Worm (Caenorhabditis elegans) whole organism, L4 larva: Measurements from ENCODE around the gene F13A2.10.
A peak's percentile ranks its signal among the peaks of the same experiment; 100 is the strongest.

Source experiments
- F44E2.7 ChIP-seq: fragments of 200-800 bp; sonication (Bioruptor generic); IDR thresholded peaks from 2 replicates; pipeline ENCODE4 v2.1.2; 2022; ENCODE audit warnings: missing genetic modification characterization, missing compliant biosample characterization
- R02D3.7 ChIP-seq: fragments of 150-350 bp; sonication (generic microtip); optimal IDR thresholded peaks from 3 replicates; lab custom pipeline; 2014; ENCODE audit warnings: missing biosample characterization, missing genetic modification characterization
- ZK546.5 ChIP-seq, 2 experiments: sonication (generic microtip); optimal IDR thresholded peaks; 2 replicates each; lab custom pipeline; 2017; ENCODE audit warnings: missing biosample characterization in 2 of 2, missing genetic modification characterization in 2 of 2
- arid-1 ChIP-seq: fragments of 200-800 bp; sonication (Bioruptor generic); conservative IDR thresholded peaks from 2 replicates; pipeline ENCODE4 v1.3.6; 2022; ENCODE audit warnings: missing genetic modification reagents, missing genetic modification characterization, missing compliant biosample characterization
- ceh-62 ChIP-seq: sonication (generic microtip); optimal IDR thresholded peaks from 2 replicates; lab custom pipeline; 2017; ENCODE audit warnings: missing biosample characterization, missing genetic modification characterization
- cey-2 ChIP-seq: sonication (generic microtip); optimal IDR thresholded peaks from 3 replicates; lab custom pipeline; 2017; ENCODE audit warnings: missing genetic modification characterization, mild to moderate bottlenecking, missing compliant biosample characterization, antibody characterized with exemption, borderline replicate concordance; ENCODE audit not compliant: insufficient read depth
- daf-8 ChIP-seq: fragments of 200-800 bp; sonication (Bioruptor generic); IDR thresholded peaks from 2 replicates; pipeline ENCODE4 v1.3.6; 2022; ENCODE audit warnings: missing genetic modification characterization, missing compliant biosample characterization
- dmd-6 ChIP-seq: fragments of 200-800 bp; sonication (Bioruptor generic); IDR thresholded peaks from 2 replicates; pipeline ENCODE4 v1.3.6; 2022; ENCODE audit warnings: missing genetic modification reagents, missing genetic modification characterization, missing compliant biosample characterization
- egl-43 ChIP-seq: fragments of 200-800 bp; sonication (Bioruptor generic); IDR thresholded peaks from 2 replicates; pipeline ENCODE4 v1.3.6; 2022; ENCODE audit warnings: missing genetic modification reagents, missing genetic modification characterization, missing compliant biosample characterization
- hif-1 ChIP-seq, 2 experiments: sonication (generic microtip); optimal IDR thresholded peaks; 2 replicates each; lab custom pipeline; 2016 to 2017; ENCODE audit warnings: missing compliant biosample characterization in 2 of 2, missing genetic modification characterization in 2 of 2, missing genetic modification reagents in 2 of 2, missing genotype in 2 of 2, mild to moderate bottlenecking in 1 of 2
- hlh-11 ChIP-seq: fragments of 200-800 bp; sonication (Bioruptor generic); optimal IDR thresholded peaks from 2 replicates; lab custom pipeline; 2018; ENCODE audit warnings: mild to moderate bottlenecking, missing genetic modification characterization, missing compliant biosample characterization
- hlh-30 ChIP-seq: sonication (generic microtip); optimal IDR thresholded peaks from 2 replicates; lab custom pipeline; 2017; ENCODE audit warnings: antibody characterized with exemption, mild to moderate bottlenecking, missing genetic modification characterization, missing compliant biosample characterization; ENCODE audit not compliant: insufficient read depth
- lin-1 ChIP-seq: fragments of 200-800 bp; sonication (Bioruptor generic); IDR thresholded peaks from 2 replicates; pipeline ENCODE4 v1.3.6; 2022; ENCODE audit warnings: missing genetic modification reagents, missing genetic modification characterization, missing compliant biosample characterization
- lin-29 ChIP-seq: fragments of 200-800 bp; sonication (Bioruptor generic); IDR thresholded peaks from 2 replicates; pipeline ENCODE4 v1.3.6; 2022; ENCODE audit warnings: missing genetic modification reagents, missing genetic modification characterization, missing compliant biosample characterization
- mdl-1 ChIP-seq, 2 experiments: fragments of 150-350 bp in 1 of 2; sonication (generic microtip) in 1 of 2; optimal IDR thresholded peaks; 2 replicates each; lab custom pipeline; 2014 to 2017; ENCODE audit warnings: missing biosample characterization in 2 of 2, missing genetic modification characterization in 2 of 2
- nhr-10 ChIP-seq: fragments of 150-350 bp; optimal IDR thresholded peaks from 2 replicates; lab custom pipeline; 2014; ENCODE audit warnings: missing biosample characterization, missing genetic modification characterization
- nhr-102 ChIP-seq: sonication (generic microtip); optimal IDR thresholded peaks from 2 replicates; lab custom pipeline; 2016; ENCODE audit warnings: mild to moderate bottlenecking, missing genetic modification characterization, moderate library complexity, missing compliant biosample characterization
- nhr-25 ChIP-seq: sonication (generic microtip); optimal IDR thresholded peaks from 2 replicates; lab custom pipeline; 2017; ENCODE audit warnings: missing genetic modification characterization, mild to moderate bottlenecking, missing compliant biosample characterization, antibody characterized with exemption, moderate library complexity, borderline replicate concordance; ENCODE audit not compliant: insufficient read depth
- nhr-28 ChIP-seq: fragments of 150-350 bp; optimal IDR thresholded peaks from 2 replicates; lab custom pipeline; 2014; ENCODE audit warnings: missing biosample characterization, missing genetic modification characterization
- nhr-41 ChIP-seq: fragments of 200-800 bp; sonication (Bioruptor generic); IDR thresholded peaks from 2 replicates; pipeline ENCODE4 v1.3.6; 2022; ENCODE audit warnings: missing genetic modification reagents, missing genetic modification characterization, missing compliant biosample characterization
- set-16 ChIP-seq: fragments of 200-800 bp; sonication (Bioruptor generic); IDR thresholded peaks from 2 replicates; pipeline ENCODE4 v1.3.6; 2022; ENCODE audit warnings: missing genetic modification reagents, missing genetic modification characterization, missing compliant biosample characterization
- skn-1 ChIP-seq: fragments of 150-350 bp; optimal IDR thresholded peaks from 2 replicates; lab custom pipeline; 2014; ENCODE audit warnings: missing biosample characterization, missing genetic modification characterization
- spr-1 ChIP-seq: sonication (generic microtip); optimal IDR thresholded peaks from 2 replicates; lab custom pipeline; 2016; ENCODE audit warnings: mild to moderate bottlenecking, missing genetic modification characterization, missing compliant biosample characterization
- unc-62 ChIP-seq, 3 experiments: fragments of 150-350 bp in 1 of 3; sonication (generic microtip); optimal IDR thresholded peaks in 2 of 3; peaks in 1 of 3; 1 replicate in 1 of 3; 2 replicates in 2 of 3; lab custom pipeline; 2014 to 2017; ENCODE audit warnings: missing biosample characterization in 3 of 3, missing genetic modification characterization in 3 of 3, missing genetic modification reagents in 3 of 3, missing genotype in 1 of 3
- zfp-3 ChIP-seq: fragments of 200-800 bp; sonication (Bioruptor generic); conservative IDR thresholded peaks from 2 replicates; pipeline ENCODE4 v1.3.6; 2022; ENCODE audit warnings: missing genetic modification reagents, missing genetic modification characterization, missing compliant biosample characterization

F13A2.10 gene

DNA sequence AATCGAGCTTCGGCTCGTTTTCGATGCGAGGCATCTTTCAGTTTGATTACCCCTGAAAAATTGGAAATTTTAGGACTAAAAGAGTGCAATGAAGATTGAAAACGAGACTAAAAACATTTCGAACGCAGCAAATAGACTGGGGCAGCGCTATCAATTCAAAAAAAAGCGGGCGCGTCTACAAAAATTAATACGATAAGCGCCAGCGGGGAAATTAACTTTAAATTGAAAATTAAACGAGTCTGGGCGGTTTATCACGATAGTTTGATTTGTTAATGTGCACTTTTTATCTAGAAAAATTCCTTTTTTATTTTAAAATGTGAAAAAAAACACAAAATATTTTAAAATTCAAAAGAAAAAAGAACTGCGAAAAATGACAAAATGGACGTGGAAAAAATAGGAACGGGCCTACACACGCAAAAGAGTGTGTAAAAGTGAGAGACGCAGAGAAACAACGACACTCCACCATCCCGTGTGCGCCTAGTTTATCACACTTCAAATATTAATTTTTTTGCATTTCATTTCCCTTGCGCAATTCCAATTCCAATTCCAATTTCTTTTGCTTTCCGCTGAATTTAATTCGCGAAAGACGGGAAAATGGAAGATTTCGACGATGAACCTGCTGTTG lies 14.7 kb downstream of the F13A2.10 start, which contains the start of the genes gmpr-1 and fipp-1 (continued):
- peak; percentile 5 for TF ChIP-seq nhr-25 (tag; lab: Kevin White, UChicago)
- TF ChIP-seq hlh-30 (tag; lab: Kevin White, UChicago), result peak; percentile 42

DNA sequence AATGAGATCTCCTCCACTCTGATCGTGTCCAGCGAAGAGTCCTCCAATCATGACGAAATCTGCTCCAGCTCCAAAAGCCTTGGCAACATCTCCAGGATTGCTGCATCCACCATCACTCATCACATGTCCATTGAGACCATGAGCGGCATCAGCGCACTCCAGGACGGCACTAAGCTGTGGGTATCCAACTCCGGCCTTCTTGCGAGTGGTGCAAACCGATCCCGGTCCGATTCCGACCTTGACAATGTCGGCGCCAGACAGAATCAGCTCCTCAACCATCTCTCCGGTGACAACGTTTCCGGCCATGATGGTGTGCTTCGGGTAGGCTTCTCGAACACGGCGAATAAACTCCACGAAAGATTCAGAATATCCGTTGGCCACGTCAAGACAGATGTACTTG lies 15.6 kb downstream of the F13A2.10 start:
- TF ChIP-seq set-16 (GFP tag; lab: Robert Waterston, UW), result peak; percentile 55; the same call in 1 of the 2 replicates
- TF ChIP-seq nhr-102 (tag; lab: Kevin White, UChicago), result no peak
- no peak for TF ChIP-seq lin-1 (GFP tag; lab: Robert Waterston, UW)
- TF ChIP-seq nhr-28, result no peak
- TF ChIP-seq, all 104 proteins: peak for 1

DNA sequence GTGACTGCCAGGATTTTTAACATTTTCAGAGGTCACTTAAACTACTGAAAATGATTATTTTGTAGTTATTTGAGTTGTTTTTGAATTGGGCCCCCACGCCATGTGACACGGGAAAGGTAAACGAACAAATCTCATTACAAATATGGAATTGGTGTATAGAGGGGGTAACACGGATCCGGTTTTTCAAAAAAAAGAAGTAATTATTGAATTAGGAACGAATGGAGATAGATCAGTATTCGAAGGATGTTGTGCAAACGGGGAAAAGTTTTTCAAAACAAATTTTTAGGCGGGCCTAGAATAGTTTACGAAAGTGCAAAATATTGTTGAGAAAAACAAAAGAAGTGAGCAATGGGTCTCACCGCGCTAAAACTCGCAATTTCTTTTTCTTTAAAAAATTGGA lies 19.6 kb downstream of the F13A2.10 start, which contains the start of gene F32D1.11:
TSS of gene F32D1.11 (minus strand) at position 101 of the 400 bp plus-strand sequence.
- TF ChIP-seq arid-1 (GFP tag; lab: Robert Waterston, UW) (no peak), nhr-41 (GFP tag; lab: Robert Waterston, UW) (no peak), R02D3.7 (tag; lab: Kevin White, UChicago) (no peak), skn-1 (tag; lab: Kevin White, UChicago) (no peak), lin-1 (GFP tag; lab: Robert Waterston, UW) (no peak), F44E2.7 (GFP tag; lab: Robert Waterston, UW) (no peak), lin-29 (GFP tag; lab: Robert Waterston, UW) (no peak), nhr-28 (no peak), mdl-1 (tag; optimal IDR thresholded peaks at IDR 0.05; lab: Kevin White, UChicago) (no peak), egl-43 (no peak), hif-1 (tag; optimal IDR thresholded peaks at IDR 0.05; lab: Kevin White, UChicago) (no peak), ceh-62 (no peak)

DNA sequence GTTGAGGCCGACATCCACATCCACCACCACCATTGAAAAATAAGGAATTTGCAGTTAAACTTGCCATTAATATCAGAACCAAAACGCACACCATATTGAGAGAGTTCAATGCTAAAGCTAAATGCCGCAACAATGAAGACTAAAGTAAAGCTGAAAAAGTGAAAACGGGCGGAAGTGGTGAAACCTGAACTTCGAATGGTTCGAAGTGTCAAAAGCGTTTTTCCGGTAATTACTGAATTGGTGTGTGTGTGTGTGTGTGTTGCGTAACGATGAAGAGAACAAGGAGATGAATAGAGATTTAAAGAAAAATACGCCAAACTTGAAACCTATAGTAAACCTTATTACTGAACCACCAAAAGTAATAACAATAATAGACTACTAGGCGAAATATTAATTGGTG lies 21.6 kb downstream of the F13A2.10 start, which contains the start of gene grl-13:
TSS of gene grl-13 (minus strand) at position 101 of the 400 bp plus-strand sequence.
- TF ChIP-seq ZK546.5 (tag; optimal IDR thresholded peaks at IDR 0.05; lab: Kevin White, UChicago) (no peak), unc-62 (GFP tag; optimal IDR thresholded peaks at IDR 0.05 in 1 of 2; lab: Kevin White, UChicago) (peak in 1 of 2 experiments; percentile 30), unc-62 (tag; optimal IDR thresholded peaks at IDR 0.05; lab: Kevin White, UChicago) (no peak)
- TF ChIP-seq, all 104 proteins: peak for 1

DNA sequence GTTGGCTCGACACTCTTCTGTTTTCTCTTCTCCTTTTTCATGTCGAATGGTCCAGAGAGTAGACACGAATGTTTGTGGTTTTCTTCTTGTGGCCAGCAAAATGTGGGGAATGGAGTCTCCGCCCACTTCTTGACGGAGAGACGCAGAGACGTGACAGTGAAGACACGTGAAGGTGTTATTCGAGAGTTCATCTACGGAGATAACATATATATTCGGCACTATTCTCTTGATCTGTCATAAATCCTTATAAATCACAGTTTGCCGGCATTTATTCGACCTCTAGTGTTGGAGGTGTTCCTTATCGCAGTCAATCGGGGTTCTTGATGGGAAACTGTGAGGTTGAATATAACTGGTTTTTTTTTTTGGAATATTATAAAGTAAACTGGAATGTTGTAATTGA lies 24.6 kb downstream of the F13A2.10 start, which contains the start of gene F32D1.3:
TSS of gene F32D1.3 (minus strand) at position 65 of the 400 bp plus-strand sequence.
- TF ChIP-seq unc-62 (GFP tag; optimal IDR thresholded peaks at IDR 0.05 in 1 of 2; lab: Kevin White, UChicago) (peak in 1 of 2 experiments; percentile 83), unc-62 (tag; optimal IDR thresholded peaks at IDR 0.05; lab: Kevin White, UChicago) (no peak), nhr-102 (tag; lab: Kevin White, UChicago) (no peak), mdl-1 (tag; optimal IDR thresholded peaks at IDR 0.05; lab: Kevin White, UChicago) (peak in 1 of 2 experiments; percentile 14), zfp-3 (GFP tag; lab: Robert Waterston, UW) (no peak), nhr-28 (peak; percentile 1)
- TF ChIP-seq, all 104 proteins: peak for 3

DNA sequence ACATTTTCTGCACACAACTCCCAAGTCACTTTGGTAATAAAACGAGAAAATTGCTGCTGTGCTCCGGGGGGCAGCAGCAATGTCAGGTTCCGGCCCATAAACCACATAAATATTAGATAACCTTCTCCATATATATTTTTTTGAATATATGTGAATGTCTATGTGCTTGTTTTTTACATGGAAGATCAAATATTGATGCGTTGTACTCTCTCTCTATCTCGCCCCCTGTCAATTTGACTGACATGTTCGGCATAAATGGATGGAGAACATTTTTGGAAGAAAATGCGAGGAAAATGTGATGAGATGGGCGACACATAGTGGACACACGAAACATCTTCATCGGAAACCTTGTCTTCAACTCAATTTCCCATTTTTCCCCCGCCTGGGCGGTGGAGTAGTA lies 26.1 kb downstream of the F13A2.10 start:
- no peak for TF ChIP-seq daf-8 (GFP tag; lab: Robert Waterston, UW)
- TF ChIP-seq unc-62 (GFP tag; optimal IDR thresholded peaks at IDR 0.05 in 1 of 2; lab: Kevin White, UChicago), result peak in 1 of 2 experiments; percentile 88
- no peak for TF ChIP-seq unc-62 (tag; optimal IDR thresholded peaks at IDR 0.05; lab: Kevin White, UChicago)
- TF ChIP-seq cey-2 (tag; lab: Kevin White, UChicago), result no peak
- TF ChIP-seq nhr-10 (tag; lab: Kevin White, UChicago), result no peak
- TF ChIP-seq dmd-6 (GFP tag; lab: Robert Waterston, UW), result peak; percentile 20; the same call in 1 of the 2 replicates

DNA sequence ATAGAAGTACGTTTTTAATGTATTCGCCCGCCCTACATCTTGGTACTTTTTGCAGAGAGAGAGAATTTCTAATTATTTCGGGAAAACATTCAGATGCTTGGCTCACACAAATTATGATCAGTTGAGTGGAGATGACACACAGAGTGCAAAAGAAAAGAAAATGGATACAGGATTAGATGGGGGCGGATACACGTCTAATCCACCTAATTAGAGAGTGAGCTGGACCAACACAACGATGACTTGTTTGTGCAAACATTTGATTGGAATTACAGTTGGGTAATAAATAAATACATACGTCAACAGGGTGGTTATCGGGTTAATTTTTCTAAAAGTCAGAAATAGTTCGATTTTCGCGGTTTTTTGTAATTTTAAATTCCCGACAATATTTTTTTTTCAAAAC lies 26.9 kb downstream of the F13A2.10 start:
- TF ChIP-seq unc-62 (GFP tag; optimal IDR thresholded peaks at IDR 0.05 in 1 of 2; lab: Kevin White, UChicago) (peak in 1 of 2 experiments; percentile 5), unc-62 (tag; optimal IDR thresholded peaks at IDR 0.05; lab: Kevin White, UChicago) (no peak), hlh-11 (no peak), spr-1 (tag; lab: Kevin White, UChicago) (no peak)
- TF ChIP-seq, all 104 proteins: peak for 1
